Worm (Caenorhabditis elegans): ENCODE results near the gene K09C4.5.

ce11 chrX:3316830-3317229, 34.4 kb downstream of the K09C4.5 start:
- TF ChIP-seq ama-1 (optimal IDR thresholded peaks at IDR 0.05) (no peak), fos-1 (tag; optimal IDR thresholded peaks at IDR 0.05) (no peak), snpc-4 (tag; optimal IDR thresholded peaks at IDR 0.05) (no peak), nhr-237 (tag; optimal IDR thresholded peaks at IDR 0.05) (no peak), ztf-4 (tag; optimal IDR thresholded peaks at IDR 0.05) (no peak), ceh-8 (GFP tag; optimal IDR thresholded peaks at IDR 0.05) (no peak), nhr-76 (tag; optimal IDR thresholded peaks at IDR 0.05) (no peak)

Data from whole organism, L1 larva.